Worm (Caenorhabditis elegans) whole organism, late embryonic: ENCODE results near the gene idpb-2.

Experiments
- nfya-1 ChIP-seq: sonication (generic microtip); optimal IDR thresholded peaks from 2 replicates; lab custom pipeline; 2017; ENCODE audit warnings: missing genetic modification characterization, mild to moderate bottlenecking, missing compliant biosample characterization, antibody characterized with exemption, moderate library complexity
- nhr-11 ChIP-seq: fragments of 150-350 bp; optimal IDR thresholded peaks from 2 replicates; lab custom pipeline; 2014; ENCODE audit warnings: missing biosample characterization, missing genetic modification characterization
- pag-3 ChIP-seq: sonication (generic microtip); optimal IDR thresholded peaks from 2 replicates; lab custom pipeline; 2016; ENCODE audit warnings: missing compliant biosample characterization, missing genetic modification characterization, borderline replicate concordance

ce11 chrII:5103784-5104457 is 34.5 kb upstream of the idpb-2 start, which contains the start of the genes C04G6.11 and mpk-2:
- TF ChIP-seq pag-3 (tag; lab: Kevin White, UChicago): no peak
- TF ChIP-seq nfya-1 (tag; lab: Kevin White, UChicago): no peak
- TF ChIP-seq nhr-11 (tag; lab: Kevin White, UChicago): no peak
